Comparison of ENCODE assay signal across 4 fruit fly cellular contexts in the genomic region with DNA sequence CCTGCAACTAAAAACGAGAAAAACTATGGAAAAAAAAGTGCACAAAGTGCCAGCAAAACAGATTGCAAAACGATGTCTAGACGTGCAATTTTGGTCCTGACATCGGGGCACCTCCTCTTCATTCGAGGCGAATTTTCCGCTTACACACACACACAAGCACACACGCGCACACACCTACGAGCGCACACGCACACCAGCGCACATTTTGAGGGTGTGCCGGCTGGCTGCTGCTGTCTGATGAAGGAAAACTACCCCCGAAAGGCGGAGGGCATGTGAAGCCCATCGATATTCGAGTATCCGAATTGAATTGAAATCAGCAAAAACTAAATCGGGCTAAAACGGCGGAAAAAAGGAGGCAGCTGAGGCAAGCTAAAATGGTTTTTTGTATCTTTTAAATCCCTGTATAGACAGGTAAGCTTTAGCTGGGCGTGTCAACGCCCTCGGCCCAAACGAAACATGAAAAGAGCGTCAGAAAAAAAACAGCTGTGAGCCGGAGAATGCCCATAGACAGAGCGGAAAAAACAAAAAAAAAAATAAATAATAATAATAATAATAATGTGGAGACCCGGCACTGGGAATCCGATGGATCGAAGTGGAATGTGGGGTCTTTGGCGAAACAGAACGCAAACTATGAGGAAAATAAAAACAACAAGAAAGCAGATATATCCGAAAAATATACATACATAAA.
A peak's percentile ranks its signal among the peaks of the same experiment; 100 is the strongest.
TF ChIP-seq lines count a peak whose summit lies in the region.

No protein-coding gene starts in this region.

- no peak for TF ChIP-seq CTCF in whole organism, embryonic (GFP tag; optimal IDR thresholded peaks at IDR 0.05; lab: Kevin White, UChicago)

TF ChIP-seq in whole organism, adult, 20 proteins besides CTCF, POLR2A, EP300 and RAD21:
- no peak for TF ChIP-seq CG11617 (GFP tag; optimal IDR thresholded peaks at IDR 0.05; lab: Kevin White, UChicago)
- peak; percentile 74 for TF ChIP-seq tj (GFP tag; optimal IDR thresholded peaks at IDR 0.05; lab: Kevin White, UChicago)

TF ChIP-seq in whole organism, embryonic, 481 proteins besides CTCF, POLR2A, EP300 and RAD21 (continues in another document):
- TF ChIP-seq croc (GFP tag; conservative IDR thresholded peaks at IDR 0.05; lab: Robert Waterston, UW) (no peak), Abd-B (GFP tag; optimal IDR thresholded peaks at IDR 0.05; lab: Kevin White, UChicago) (no peak), HLH54F (GFP tag; optimal IDR thresholded peaks at IDR 0.05; lab: Kevin White, UChicago) (no peak), sqz (GFP tag; optimal IDR thresholded peaks at IDR 0.05; lab: Kevin White, UChicago) (no peak), sr (GFP tag; IDR thresholded peaks at IDR 0.05; lab: Robert Waterston, UW) (0 out of 3 replicates have a peak, but pooled peaks have one; percentile 15), kay (GFP tag; optimal IDR thresholded peaks at IDR 0.05; lab: Kevin White, UChicago) (no peak), CG6654 (GFP tag; optimal IDR thresholded peaks at IDR 0.05; lab: Kevin White, UChicago) (no peak), nerfin-1 (tag; optimal IDR thresholded peaks at IDR 0.05; lab: Kevin White, UChicago) (peak; percentile 1), Nf-YB (GFP tag; optimal IDR thresholded peaks at IDR 0.05; lab: Kevin White, UChicago) (no peak), CG11560 (tag; IDR thresholded peaks at IDR 0.05; lab: Robert Waterston, UW) (no peak), bsh (GFP tag; optimal IDR thresholded peaks at IDR 0.05; lab: Kevin White, UChicago) (no peak), sens (GFP tag; lab: Kevin White, UChicago) (peak; percentile 16), crp (GFP tag; optimal IDR thresholded peaks at IDR 0.05; lab: Kevin White, UChicago) (no peak), CG34224 (GFP tag; IDR thresholded peaks at IDR 0.05; lab: Robert Waterston, UW; ENCODE audit: partially characterized antibody) (0 out of 3 replicates have a peak, but pooled peaks have one; percentile 18), caup (GFP tag; optimal IDR thresholded peaks at IDR 0.05; lab: Kevin White, UChicago; ENCODE audit: severe bottlenecking) (no peak), CG3163 (GFP tag; optimal IDR thresholded peaks at IDR 0.05; lab: Kevin White, UChicago) (no peak), gsb-n (tag; optimal IDR thresholded peaks at IDR 0.05; lab: Kevin White, UChicago) (no peak), Fer2 (tag; optimal IDR thresholded peaks at IDR 0.05; lab: Kevin White, UChicago) (no peak), Eip74EF (GFP tag; optimal IDR thresholded peaks at IDR 0.05; lab: Kevin White, UChicago) (no peak), emc (GFP tag; optimal IDR thresholded peaks at IDR 0.05; lab: Kevin White, UChicago) (no peak), sd (tag; optimal IDR thresholded peaks at IDR 0.05; lab: Kevin White, UChicago) (peak; percentile 65), CG2889 (GFP tag; IDR thresholded peaks at IDR 0.05; lab: Robert Waterston, UW) (no peak), CG8388 (GFP tag; optimal IDR thresholded peaks at IDR 0.05; lab: Kevin White, UChicago) (no peak), CG7928 (GFP tag; optimal IDR thresholded peaks at IDR 0.05; lab: Kevin White, UChicago) (no peak), seq (GFP tag; IDR thresholded peaks at IDR 0.05; lab: Robert Waterston, UW) (peak; percentile 56; the same call in 1 of the 2 replicates), danr (GFP tag; IDR thresholded peaks at IDR 0.05; lab: Robert Waterston, UW) (no peak), CG11696 (GFP tag; IDR thresholded peaks at IDR 0.05; lab: Robert Waterston, UW) (no peak)

TF ChIP-seq in whole organism, pupa, 21 proteins besides CTCF, POLR2A, EP300 and RAD21:
- TF ChIP-seq CG15710 (tag; optimal IDR thresholded peaks at IDR 0.05; lab: Kevin White, UChicago) (no peak), EcR (GFP tag; optimal IDR thresholded peaks at IDR 0.05; lab: Kevin White, UChicago) (peak; percentile 59)
TF ChIP-seq in whole organism, pupa: peak in this region for 1.

TF ChIP-seq in whole organism, wandering third instar larva, 38 proteins besides CTCF, POLR2A, EP300 and RAD21:
- peak; percentile 6 for TF ChIP-seq Dfd (GFP tag; optimal IDR thresholded peaks at IDR 0.05; lab: Kevin White, UChicago)
- no peak for TF ChIP-seq Mio (GFP tag; optimal IDR thresholded peaks at IDR 0.05; lab: Kevin White, UChicago)
- TF ChIP-seq CG9705 (GFP tag; optimal IDR thresholded peaks at IDR 0.05; lab: Kevin White, UChicago) = no peak
TF ChIP-seq in whole organism, wandering third instar larva: peak in this region for 1.
